Fruit fly (Drosophila melanogaster): Measurements from ENCODE around the gene MED20.
A peak's percentile ranks its signal among the peaks of the same experiment; 100 is the strongest.

The MED20 gene

dm6 chr2L:8034734-8035133, 37.9 kb downstream of the MED20 start (continued):
- TF ChIP-seq Pdp1 (GFP tag; optimal IDR thresholded peaks at IDR 0.05), result peak; percentile 36 to 39
- TF ChIP-seq da (GFP tag; optimal IDR thresholded peaks at IDR 0.05), result no peak
- no peak for TF ChIP-seq dati (GFP tag; IDR thresholded peaks at IDR 0.05)
- no peak for TF ChIP-seq B-H2 (GFP tag; optimal IDR thresholded peaks at IDR 0.05)
- TF ChIP-seq CG13624 (GFP tag; optimal IDR thresholded peaks at IDR 0.05), result peak; percentile 37
- no peak for TF ChIP-seq Atf3 (GFP tag; optimal IDR thresholded peaks at IDR 0.05)
- no peak for TF ChIP-seq CG31388 (GFP tag; optimal IDR thresholded peaks at IDR 0.05)
- TF ChIP-seq dan (GFP tag; IDR thresholded peaks at IDR 0.05), result no peak
- TF ChIP-seq danr (GFP tag; IDR thresholded peaks at IDR 0.05), result peak; percentile 67
- no peak for TF ChIP-seq CG8478 (optimal IDR thresholded peaks at IDR 0.05)
- peak; percentile 53 for TF ChIP-seq sisA (GFP tag; IDR thresholded peaks at IDR 0.05)
- TF ChIP-seq sim (GFP tag; IDR thresholded peaks at IDR 0.05), result no peak
- peak; percentile 48; the same call in 1 of the 2 replicates for TF ChIP-seq CG11247 (GFP tag; IDR thresholded peaks at IDR 0.05)
- TF ChIP-seq Ptx1 (GFP tag; IDR thresholded peaks at IDR 0.05), result peak; percentile 72
- peak; percentile 26; the same call in 1 of the 3 replicates for TF ChIP-seq ase (GFP tag; IDR thresholded peaks at IDR 0.05)
- TF ChIP-seq Gsc (GFP tag; IDR thresholded peaks at IDR 0.05), result no peak
- no peak for TF ChIP-seq CG14667 (GFP tag; IDR thresholded peaks at IDR 0.05)
- no peak for TF ChIP-seq abd-A (tag; optimal IDR thresholded peaks at IDR 0.05)
- peak; percentile 52 for TF ChIP-seq Hsf (GFP tag; optimal IDR thresholded peaks at IDR 0.05)
- TF ChIP-seq CG31365 (tag; optimal IDR thresholded peaks at IDR 0.05), result no peak
- TF ChIP-seq CG2116 (GFP tag; optimal IDR thresholded peaks at IDR 0.05), result peak; percentile 6
- TF ChIP-seq CrebB (tag; optimal IDR thresholded peaks at IDR 0.05), result peak; percentile 40
- TF ChIP-seq CG3163 (GFP tag; optimal IDR thresholded peaks at IDR 0.05), result no peak
- TF ChIP-seq pita (GFP tag; optimal IDR thresholded peaks at IDR 0.05), result no peak
- TF ChIP-seq HHEX (GFP tag; optimal IDR thresholded peaks at IDR 0.05), result peak; percentile 54
- no peak; the same call in 1 of the 2 replicates for TF ChIP-seq klu (GFP tag; IDR thresholded peaks at IDR 0.05)
- TF ChIP-seq Bdp1 (GFP tag; optimal IDR thresholded peaks at IDR 0.05), result peak; percentile 6
- TF ChIP-seq CG5180 (GFP tag; optimal IDR thresholded peaks at IDR 0.05), result no peak
- 0 out of 3 replicates have a peak, but pooled peaks have one; percentile 13 for TF ChIP-seq croc (GFP tag; conservative IDR thresholded peaks at IDR 0.05)
- no peak for TF ChIP-seq CG30020 (tag; optimal IDR thresholded peaks at IDR 0.05)
- TF ChIP-seq CG1529 (GFP tag; optimal IDR thresholded peaks at IDR 0.05), result no peak
- no peak for TF ChIP-seq CG4854 (GFP tag; optimal IDR thresholded peaks at IDR 0.05)
- no peak for TF ChIP-seq stwl (tag; optimal IDR thresholded peaks at IDR 0.05)
- TF ChIP-seq CG4820 (GFP tag; optimal IDR thresholded peaks at IDR 0.05), result no peak
- TF ChIP-seq HLH4C (GFP tag; IDR thresholded peaks at IDR 0.05; ENCODE audit: partially characterized antibody), result no peak
- peak; percentile 73 for TF ChIP-seq HLH3B (GFP tag; IDR thresholded peaks at IDR 0.05)
- no peak for TF ChIP-seq HLHmδ (GFP tag; optimal IDR thresholded peaks at IDR 0.05)
- TF ChIP-seq ham (GFP tag; IDR thresholded peaks at IDR 0.05), result no peak
- TF ChIP-seq Adf1 (GFP tag; IDR thresholded peaks at IDR 0.05), result peak; percentile 13; the same call in 1 of the 2 replicates
- TF ChIP-seq eve (GFP tag; optimal IDR thresholded peaks at IDR 0.05), result no peak
- peak; percentile 43 for TF ChIP-seq CG17568 (GFP tag; optimal IDR thresholded peaks at IDR 0.05)
- peak; percentile 36 for TF ChIP-seq CG15696 (tag; optimal IDR thresholded peaks at IDR 0.05)
- TF ChIP-seq Oaz (GFP tag; IDR thresholded peaks at IDR 0.05), result 0 out of 2 replicates have a peak, but pooled peaks have one; percentile 29
- TF ChIP-seq CG5245 (GFP tag; optimal IDR thresholded peaks at IDR 0.05), result peak; percentile 39
- peak; percentile 88 for TF ChIP-seq CG11696 (GFP tag; IDR thresholded peaks at IDR 0.05)
- TF ChIP-seq seq (GFP tag; IDR thresholded peaks at IDR 0.05), result peak; percentile 78
- no peak for TF ChIP-seq crp (GFP tag; optimal IDR thresholded peaks at IDR 0.05)
- no peak for TF ChIP-seq vnd (GFP tag; IDR thresholded peaks at IDR 0.05; ENCODE audit: partially characterized antibody)
- TF ChIP-seq Atf6 (GFP tag; IDR thresholded peaks at IDR 0.05), result peak; percentile 65
- TF ChIP-seq eyg (GFP tag; optimal IDR thresholded peaks at IDR 0.05), result peak; percentile 20
- peak; percentile 52; the same call in 1 of the 2 replicates for TF ChIP-seq CG32772 (GFP tag; IDR thresholded peaks at IDR 0.05)
- TF ChIP-seq Sox100B (GFP tag; optimal IDR thresholded peaks at IDR 0.05), result peak; percentile 47

Data from whole organism, embryonic.